Worm (Caenorhabditis elegans): ENCODE measurements around the gene ZK938.12.

The ZK938.12 gene

DNA sequence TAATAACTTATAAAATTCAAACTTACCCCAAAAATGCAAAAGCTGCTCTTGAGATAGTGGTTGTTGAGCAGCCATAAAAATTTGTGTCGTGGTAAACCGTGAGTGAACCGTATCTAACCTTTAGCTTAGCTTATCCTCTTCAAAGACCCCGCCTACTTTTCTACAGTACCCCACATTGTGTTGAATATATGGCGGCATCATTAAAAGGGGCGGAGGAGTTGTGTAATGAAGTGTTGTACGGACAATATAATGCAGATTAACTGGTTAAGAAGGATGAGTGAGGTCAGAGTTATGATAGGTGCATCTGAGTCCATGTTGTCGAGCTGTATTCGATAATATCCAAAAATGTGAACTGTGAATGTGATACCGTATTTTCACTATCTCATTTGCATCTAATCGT lies 3.3 kb upstream of the ZK938.12 start, which contains the start of gene eyg-1:
Gene eyg-1 (minus strand): TSS at position 101 of the 400 bp plus-strand sequence.
- TF ChIP-seq lin-32 (GFP tag; optimal IDR thresholded peaks at IDR 0.05) (no peak), unc-120 (tag; optimal IDR thresholded peaks at IDR 0.05; ENCODE audit: poor library complexity, severe bottlenecking) (no peak), nhr-2 (tag; optimal IDR thresholded peaks at IDR 0.05) (peak; percentile 22), blmp-1 (tag; optimal IDR thresholded peaks at IDR 0.05) (no peak), mab-5 (tag; optimal IDR thresholded peaks at IDR 0.05) (no peak), snpc-4 (tag; optimal IDR thresholded peaks at IDR 0.05) (no peak), elt-1 (tag; optimal IDR thresholded peaks at IDR 0.05; ENCODE audit: borderline replicate concordance, insufficient read depth) (no peak)

DNA sequence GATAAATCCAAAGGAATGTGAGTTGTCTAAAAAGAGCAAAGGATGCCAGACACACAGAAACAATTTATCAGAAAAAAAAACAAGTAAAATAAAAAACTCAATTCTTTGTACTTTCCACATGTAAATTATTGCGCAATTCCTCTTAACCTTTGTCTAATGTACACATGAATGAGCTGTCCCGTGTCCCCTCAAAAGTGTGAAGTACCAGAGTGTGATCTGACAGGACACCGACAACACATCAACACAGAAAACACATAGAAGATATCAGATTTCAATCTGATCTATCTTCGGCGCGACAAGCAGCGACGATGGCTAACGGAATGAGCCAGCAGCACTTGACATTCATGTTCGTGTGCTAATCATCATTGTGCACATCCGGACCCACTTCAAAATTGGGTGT lies 2.6 kb upstream of the ZK938.12 start:
- TF ChIP-seq zip-8 (tag; optimal IDR thresholded peaks at IDR 0.05), result peak; percentile 74
- TF ChIP-seq nhr-76 (tag; optimal IDR thresholded peaks at IDR 0.05), result no peak
- peak; percentile 77 for TF ChIP-seq nhr-2 (tag; optimal IDR thresholded peaks at IDR 0.05)

ce11 chrII:9829108-9829507 lies 2.0 kb upstream of the ZK938.12 start, which contains the start of gene ZK938.1:
TSS of gene ZK938.1 (plus strand) at chrII:9829408.
- TF ChIP-seq hlh-1 (tag; optimal IDR thresholded peaks at IDR 0.05), result no peak
- TF ChIP-seq elt-1 (tag; optimal IDR thresholded peaks at IDR 0.05; ENCODE audit: borderline replicate concordance, insufficient read depth), result no peak
- TF ChIP-seq zip-8 (tag; optimal IDR thresholded peaks at IDR 0.05), result no peak
- no peak for TF ChIP-seq lsy-2 (tag; optimal IDR thresholded peaks at IDR 0.05)
- TF ChIP-seq bed-3 (GFP tag; optimal IDR thresholded peaks at IDR 0.05), result no peak
- no peak for TF ChIP-seq ceh-83 (GFP tag; optimal IDR thresholded peaks at IDR 0.05)
- TF ChIP-seq blmp-1 (tag; optimal IDR thresholded peaks at IDR 0.05), result no peak
- no peak for TF ChIP-seq drap-1 (GFP tag; optimal IDR thresholded peaks at IDR 0.05)
- TF ChIP-seq flh-1 (GFP tag; optimal IDR thresholded peaks at IDR 0.05), result no peak
- no peak for TF ChIP-seq ceh-39 (tag; optimal IDR thresholded peaks at IDR 0.05)
- TF ChIP-seq nhr-237 (tag; optimal IDR thresholded peaks at IDR 0.05), result no peak
- TF ChIP-seq cnd-1 (tag; optimal IDR thresholded peaks at IDR 0.05), result no peak

ce11 chrII:9833855-9834254 lies 2.7 kb downstream of the ZK938.12 start, which contains the start of gene ZK938.3:
TSS of gene ZK938.3 (minus strand) at chrII:9833955.
- no peak for TF ChIP-seq unc-62 (GFP tag; optimal IDR thresholded peaks at IDR 0.05)
- no peak for TF ChIP-seq nhr-12 (tag; optimal IDR thresholded peaks at IDR 0.05)
- no peak for TF ChIP-seq sem-2 (GFP tag; optimal IDR thresholded peaks at IDR 0.05)
- TF ChIP-seq snpc-4 (tag; optimal IDR thresholded peaks at IDR 0.05), result no peak
- TF ChIP-seq nhr-237 (tag; optimal IDR thresholded peaks at IDR 0.05), result no peak
- no peak for TF ChIP-seq ztf-11 (tag; optimal IDR thresholded peaks at IDR 0.05)
- TF ChIP-seq pha-4 (tag; optimal IDR thresholded peaks at IDR 0.05), result no peak
- no peak for TF ChIP-seq mls-2 (tag; optimal IDR thresholded peaks at IDR 0.05)
- TF ChIP-seq unc-120 (tag; optimal IDR thresholded peaks at IDR 0.05; ENCODE audit: poor library complexity, severe bottlenecking), result no peak
- no peak for TF ChIP-seq elt-1 (tag; optimal IDR thresholded peaks at IDR 0.05; ENCODE audit: borderline replicate concordance, insufficient read depth)
- no peak for TF ChIP-seq lin-13 (tag; optimal IDR thresholded peaks at IDR 0.05)
- no peak for TF ChIP-seq ceh-83 (GFP tag; optimal IDR thresholded peaks at IDR 0.05)

ce11 chrII:9834921-9835320 lies 3.8 kb downstream of the ZK938.12 start, which contains the start of gene arrd-5:
TSS of gene arrd-5 (plus strand) at chrII:9835221.
- TF ChIP-seq lsy-2 (tag; optimal IDR thresholded peaks at IDR 0.05) (no peak), flh-1 (GFP tag; optimal IDR thresholded peaks at IDR 0.05) (no peak), nhr-28 (tag; optimal IDR thresholded peaks at IDR 0.05) (no peak), nhr-2 (tag; optimal IDR thresholded peaks at IDR 0.05) (no peak), unc-39 (tag; optimal IDR thresholded peaks at IDR 0.05) (no peak), unc-120 (tag; optimal IDR thresholded peaks at IDR 0.05; ENCODE audit: poor library complexity, severe bottlenecking) (no peak), nhr-12 (tag; optimal IDR thresholded peaks at IDR 0.05) (no peak), mab-5 (tag; optimal IDR thresholded peaks at IDR 0.05) (no peak), nhr-237 (tag; optimal IDR thresholded peaks at IDR 0.05) (no peak), unc-62 (GFP tag; optimal IDR thresholded peaks at IDR 0.05) (no peak), lin-13 (tag; optimal IDR thresholded peaks at IDR 0.05) (no peak), snpc-4 (tag; optimal IDR thresholded peaks at IDR 0.05) (no peak), elt-1 (tag; optimal IDR thresholded peaks at IDR 0.05; ENCODE audit: borderline replicate concordance, insufficient read depth) (no peak), zip-8 (tag; optimal IDR thresholded peaks at IDR 0.05) (no peak), ham-2 (GFP tag; optimal IDR thresholded peaks at IDR 0.05) (no peak), hlh-1 (tag; optimal IDR thresholded peaks at IDR 0.05) (no peak), ceh-83 (GFP tag; optimal IDR thresholded peaks at IDR 0.05) (no peak)

ce11 chrII:9835958-9836357 lies 4.8 kb downstream of the ZK938.12 start:
- TF ChIP-seq elt-1 (tag; optimal IDR thresholded peaks at IDR 0.05; ENCODE audit: borderline replicate concordance, insufficient read depth) (no peak), ham-2 (GFP tag; optimal IDR thresholded peaks at IDR 0.05) (no peak), mab-5 (tag; optimal IDR thresholded peaks at IDR 0.05) (no peak), nhr-2 (tag; optimal IDR thresholded peaks at IDR 0.05) (no peak), flh-1 (GFP tag; optimal IDR thresholded peaks at IDR 0.05) (no peak), lin-13 (tag; optimal IDR thresholded peaks at IDR 0.05) (no peak), ces-1 (GFP tag; optimal IDR thresholded peaks at IDR 0.05) (no peak), sem-2 (GFP tag; optimal IDR thresholded peaks at IDR 0.05) (no peak), nhr-76 (tag; optimal IDR thresholded peaks at IDR 0.05) (no peak), hlh-1 (tag; optimal IDR thresholded peaks at IDR 0.05) (no peak), bed-3 (GFP tag; optimal IDR thresholded peaks at IDR 0.05) (no peak)

Measured in whole organism, mixed stage, embryonic.